Fruit fly (Drosophila melanogaster) whole organism, embryonic: ENCODE results near the gene opa.
A peak's percentile ranks its signal among the peaks of the same experiment; 100 is the strongest.

Source experiments
- Aef1 ChIP-seq: fragments of 200-800 bp; sonication (Bioruptor generic); IDR thresholded peaks from 3 replicates; pipeline ENCODE4 v1.3.6; 2022; ENCODE audit warnings: missing biosample characterization, missing genetic modification characterization
- Bgb ChIP-seq: fragments of 200-800 bp; sonication (Bioruptor generic); IDR thresholded peaks from 2 replicates; pipeline ENCODE4 v1.3.6; 2022; ENCODE audit warnings: missing biosample characterization, missing genetic modification characterization; ENCODE audit not compliant: partially characterized antibody
- CG1233 ChIP-seq: fragments of 200-800 bp; sonication (Bioruptor generic); optimal IDR thresholded peaks from 4 replicates; lab custom pipeline; 2018; ENCODE audit warnings: missing biosample characterization, mild to moderate bottlenecking, missing genetic modification characterization
- CG15479 ChIP-seq: fragments of 200-800 bp; sonication (Bioruptor generic); optimal IDR thresholded peaks from 3 replicates; lab custom pipeline; 2019; ENCODE audit warnings: missing biosample characterization, mild to moderate bottlenecking, missing genetic modification characterization, moderate library complexity
- CG15696 ChIP-seq: fragments of 200-800 bp; sonication (Bioruptor generic); optimal IDR thresholded peaks from 2 replicates; lab custom pipeline; 2019; ENCODE audit warnings: missing biosample characterization, mild to moderate bottlenecking, missing genetic modification characterization, moderate library complexity
- CG16813 ChIP-seq: fragments of 200-800 bp; sonication (Bioruptor generic); IDR thresholded peaks from 3 replicates; pipeline ENCODE4 v1.3.6; 2022; ENCODE audit warnings: missing biosample characterization, missing genetic modification characterization; ENCODE audit not compliant: partially characterized antibody
- CG16815 ChIP-seq: fragments of 200-800 bp; sonication (Bioruptor generic); optimal IDR thresholded peaks from 3 replicates; lab custom pipeline; 2017; ENCODE audit warnings: missing biosample characterization, mild to moderate bottlenecking, missing genetic modification characterization
- CG1832 ChIP-seq: fragments of 200-800 bp; sonication (Bioruptor generic); optimal IDR thresholded peaks from 2 replicates; lab custom pipeline; 2017; ENCODE audit warnings: missing biosample characterization, mild to moderate bottlenecking, missing genetic modification characterization, inconsistent platforms
- CG2199 ChIP-seq: fragments of 200-800 bp; sonication (Bioruptor generic); IDR thresholded peaks from 3 replicates; pipeline ENCODE4 v1.3.6; 2022; ENCODE audit warnings: missing biosample characterization, missing genetic modification characterization
- CG3065 ChIP-seq: fragments of 200-800 bp; sonication (Bioruptor generic); optimal IDR thresholded peaks from 2 replicates; lab custom pipeline; 2016; ENCODE audit warnings: missing biosample characterization, missing genetic modification characterization
- CG3847 ChIP-seq: fragments of 200-800 bp; sonication (Bioruptor generic); IDR thresholded peaks from 2 replicates; pipeline ENCODE4 v1.3.6; 2022; ENCODE audit warnings: missing biosample characterization, missing genetic modification characterization
- CG4328 ChIP-seq: fragments of 200-800 bp; sonication (Bioruptor generic); optimal IDR thresholded peaks from 3 replicates; lab custom pipeline; 2017; ENCODE audit warnings: missing biosample characterization, missing genetic modification reagents, missing genetic modification characterization
- CG7372 ChIP-seq: fragments of 200-800 bp; sonication (Bioruptor generic); IDR thresholded peaks from 2 replicates; pipeline ENCODE4 v1.3.6; 2022; ENCODE audit warnings: missing biosample characterization, missing genetic modification characterization
- CG7928 ChIP-seq: fragments of 200-800 bp; sonication (Bioruptor generic); optimal IDR thresholded peaks from 2 replicates; lab custom pipeline; 2017; ENCODE audit warnings: missing biosample characterization, mild to moderate bottlenecking, missing genetic modification characterization
- CG8478 ChIP-seq: fragments of >200 bp; optimal IDR thresholded peaks from 2 replicates; lab custom pipeline; 2018
- D ChIP-seq, 2 experiments: fragments of 200-800 bp in 1 of 2; fragments of >200 bp in 1 of 2; sonication (Bioruptor generic) in 1 of 2; optimal IDR thresholded peaks; 2 replicates in 1 of 2; 3 replicates in 1 of 2; lab custom pipeline; 2017; ENCODE audit warnings: mild to moderate bottlenecking in 1 of 2, missing biosample characterization in 1 of 2, missing genetic modification characterization in 1 of 2, missing genetic modification reagents in 1 of 2
- Elba2 ChIP-seq: fragments of 200-800 bp; sonication (Bioruptor generic); optimal IDR thresholded peaks from 3 replicates; lab custom pipeline; 2016; ENCODE audit warnings: missing biosample characterization, missing genetic modification characterization
- HLH4C ChIP-seq: fragments of 200-800 bp; sonication (Bioruptor generic); IDR thresholded peaks from 3 replicates; pipeline ENCODE4 v1.3.6; 2022; ENCODE audit warnings: missing biosample characterization, missing genetic modification characterization; ENCODE audit not compliant: partially characterized antibody
- HLHmδ ChIP-seq: fragments of 200-800 bp; sonication (Bioruptor generic); optimal IDR thresholded peaks from 2 replicates; lab custom pipeline; 2018; ENCODE audit warnings: missing biosample characterization, mild to moderate bottlenecking, missing genetic modification characterization, moderate library complexity
- Med ChIP-seq: fragments of 200-800 bp; sonication (Bioruptor generic); peaks from one replicate; lab custom pipeline; 2016; ENCODE audit warnings: missing biosample characterization, missing genetic modification characterization, mild to moderate bottlenecking, inconsistent platforms, moderate library complexity
- Nf-YB ChIP-seq: fragments of 200-800 bp; sonication (Bioruptor generic); optimal IDR thresholded peaks from 3 replicates; lab custom pipeline; 2019; ENCODE audit warnings: missing biosample characterization, mild to moderate bottlenecking, missing genetic modification characterization, moderate library complexity
- Nf-YC ChIP-seq: fragments of 200-800 bp; optimal IDR thresholded peaks from 3 replicates; lab custom pipeline; 2019; ENCODE audit warnings: missing biosample characterization, mild to moderate bottlenecking, missing genetic modification characterization, moderate library complexity
- Poxn ChIP-seq: fragments of 200-800 bp; sonication (Bioruptor generic); IDR thresholded peaks from 2 replicates; pipeline ENCODE4 v1.3.6; 2022; ENCODE audit warnings: missing biosample characterization, missing genetic modification characterization
- Xbp1 ChIP-seq: fragments of 200-800 bp; sonication (Bioruptor generic); optimal IDR thresholded peaks from 3 replicates; lab custom pipeline; 2016; ENCODE audit warnings: missing biosample characterization, mild to moderate bottlenecking, missing genetic modification characterization
- YL-1 ChIP-seq: fragments of 200-800 bp; sonication (Bioruptor generic); optimal IDR thresholded peaks from 3 replicates; lab custom pipeline; 2017; ENCODE audit warnings: missing biosample characterization, mild to moderate bottlenecking, missing genetic modification characterization
- cad ChIP-seq: fragments of >200 bp; optimal IDR thresholded peaks from 2 replicates; lab custom pipeline; 2017; ENCODE audit warnings: missing biosample characterization, missing genetic modification characterization
- cg ChIP-seq: fragments of 200-800 bp; sonication (Bioruptor generic); optimal IDR thresholded peaks from 3 replicates; lab custom pipeline; 2019; ENCODE audit warnings: missing biosample characterization, mild to moderate bottlenecking, missing genetic modification characterization, moderate library complexity
- chif ChIP-seq, 2 experiments: fragments of 200-800 bp; sonication (Bioruptor generic); optimal IDR thresholded peaks; 3 replicates each; lab custom pipeline; 2016; ENCODE audit warnings: missing biosample characterization in 2 of 2, missing genetic modification characterization in 2 of 2
- chinmo ChIP-seq: fragments of 200-800 bp; sonication (Bioruptor generic); IDR thresholded peaks from 4 replicates; pipeline ENCODE4 v1.3.6; 2022; ENCODE audit warnings: missing biosample characterization, missing genetic modification characterization; ENCODE audit not compliant: partially characterized antibody
- chn ChIP-seq: fragments of 200-800 bp; sonication (Bioruptor generic); optimal IDR thresholded peaks from 2 replicates; lab custom pipeline; 2016; ENCODE audit warnings: missing biosample characterization, missing genetic modification characterization
- crol ChIP-seq: fragments of 200-800 bp; sonication (Bioruptor generic); IDR thresholded peaks from 2 replicates; pipeline ENCODE4 v1.3.6; 2022; ENCODE audit warnings: missing biosample characterization, missing genetic modification characterization
- dpn ChIP-seq, 2 experiments: fragments of 200-800 bp; sonication (Bioruptor generic); optimal IDR thresholded peaks; 3 replicates each; lab custom pipeline; 2016; ENCODE audit warnings: missing biosample characterization in 2 of 2, missing genetic modification characterization in 2 of 2
- gcm ChIP-seq: fragments of 200-800 bp; sonication (Bioruptor generic); optimal IDR thresholded peaks from 2 replicates; lab custom pipeline; 2019; ENCODE audit warnings: missing biosample characterization, mild to moderate bottlenecking, missing genetic modification characterization, moderate library complexity
- gsb-n ChIP-seq: fragments of 200-800 bp; sonication (Bioruptor generic); optimal IDR thresholded peaks from 3 replicates; lab custom pipeline; 2018; ENCODE audit warnings: missing biosample characterization, mild to moderate bottlenecking, missing genetic modification characterization
- ham ChIP-seq: fragments of 200-800 bp; sonication (Bioruptor generic); IDR thresholded peaks from 2 replicates; pipeline ENCODE4 v1.3.6; 2022; ENCODE audit warnings: missing biosample characterization, missing genetic modification characterization
- her ChIP-seq: fragments of 200-800 bp; sonication (Bioruptor generic); optimal IDR thresholded peaks from 2 replicates; lab custom pipeline; 2016; ENCODE audit warnings: missing biosample characterization, missing genetic modification characterization
- jing ChIP-seq: fragments of 200-800 bp; sonication (Bioruptor generic); optimal IDR thresholded peaks from 2 replicates; lab custom pipeline; 2018; ENCODE audit warnings: missing biosample characterization, mild to moderate bottlenecking, missing genetic modification characterization
- kni ChIP-seq: fragments of 200-800 bp; sonication (Bioruptor generic); optimal IDR thresholded peaks from 3 replicates; lab custom pipeline; 2017; ENCODE audit warnings: mild to moderate bottlenecking, missing biosample characterization, missing genetic modification reagents, missing genetic modification characterization
- mld ChIP-seq: fragments of 200-800 bp; sonication (Bioruptor generic); IDR thresholded peaks from 3 replicates; pipeline ENCODE4 v1.3.6; 2022; ENCODE audit warnings: missing biosample characterization, missing genetic modification characterization; ENCODE audit not compliant: partially characterized antibody
- nerfin-1 ChIP-seq: fragments of 200-800 bp; sonication (Bioruptor generic); optimal IDR thresholded peaks from 3 replicates; lab custom pipeline; 2019; ENCODE audit warnings: missing biosample characterization, mild to moderate bottlenecking, missing genetic modification characterization, moderate library complexity
- otp ChIP-seq: fragments of 200-800 bp; sonication (Bioruptor generic); IDR thresholded peaks from 3 replicates; pipeline ENCODE4, ENCODE4 v1.3.6; 2022; ENCODE audit warnings: missing biosample characterization, missing genetic modification characterization
- pb ChIP-seq: fragments of 200-800 bp; sonication (Bioruptor generic); optimal IDR thresholded peaks from 3 replicates; lab custom pipeline; 2016; ENCODE audit warnings: missing biosample characterization, missing genetic modification characterization
- pfk ChIP-seq: fragments of 200-800 bp; sonication (Bioruptor generic); optimal IDR thresholded peaks from 2 replicates; lab custom pipeline; 2018; ENCODE audit warnings: missing biosample characterization, mild to moderate bottlenecking, missing genetic modification characterization, moderate library complexity
- prd ChIP-seq, 3 experiments: fragments of >200 bp in 2 of 3; fragments of 200-800 bp in 1 of 3; sonication (Bioruptor generic) in 1 of 3; optimal IDR thresholded peaks in 2 of 3; IDR thresholded peaks in 1 of 3; 2 replicates in 2 of 3; 3 replicates in 1 of 3; pipeline versions ENCODE4 v1.3.6 to Lab custom; 2017 to 2022; ENCODE audit warnings: missing biosample characterization in 1 of 3, missing genetic modification characterization in 1 of 3
- sd ChIP-seq: fragments of 200-800 bp; sonication (Bioruptor generic); optimal IDR thresholded peaks from 3 replicates; lab custom pipeline; 2018; ENCODE audit warnings: missing biosample characterization, mild to moderate bottlenecking, missing genetic modification characterization, moderate library complexity
- shn ChIP-seq: fragments of 200-800 bp; sonication (Bioruptor generic); optimal IDR thresholded peaks from 3 replicates; lab custom pipeline; 2016; ENCODE audit warnings: missing biosample characterization, missing genetic modification characterization
- sqz ChIP-seq: fragments of 200-800 bp; sonication (Bioruptor generic); optimal IDR thresholded peaks from 3 replicates; lab custom pipeline; 2018; ENCODE audit warnings: missing biosample characterization, mild to moderate bottlenecking, missing genetic modification characterization
- ssp ChIP-seq: fragments of 200-800 bp; sonication (Bioruptor generic); IDR thresholded peaks from 2 replicates; pipeline ENCODE4 v1.3.6; 2022; ENCODE audit warnings: missing biosample characterization, missing genetic modification characterization
- stc ChIP-seq: fragments of 200-800 bp; sonication (Bioruptor generic); IDR thresholded peaks from 2 replicates; pipeline ENCODE4 v1.3.6; 2022; ENCODE audit warnings: missing biosample characterization, missing genetic modification characterization
- twi ChIP-seq: fragments of 200-800 bp; optimal IDR thresholded peaks from 2 replicates; lab custom pipeline; 2019; ENCODE audit warnings: missing biosample characterization, mild to moderate bottlenecking, missing genetic modification characterization, moderate library complexity

The opa gene

DNA sequence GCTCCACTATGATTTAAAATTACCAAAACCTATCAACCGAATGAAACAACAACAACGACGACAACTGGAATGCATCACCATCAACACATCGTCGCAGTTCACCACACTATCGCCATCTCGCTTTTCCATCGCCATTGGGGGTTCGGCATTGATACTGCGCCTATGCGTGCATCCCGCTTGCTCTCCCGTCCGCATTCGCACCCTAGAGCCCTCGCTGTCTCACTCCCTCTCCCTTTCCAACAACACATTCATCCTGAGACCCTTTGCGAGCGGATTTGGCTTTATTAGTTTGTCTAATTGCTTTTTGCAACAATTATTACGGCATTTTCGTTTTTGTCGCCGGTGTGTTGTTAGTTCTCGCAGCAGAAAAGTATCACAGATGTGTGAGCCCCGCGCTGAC is 17.3 kb upstream of the opa start (continued):
- TF ChIP-seq D (optimal IDR thresholded peaks at IDR 0.05; lab: Kevin White, UChicago) (peak; percentile 90), D (GFP tag; optimal IDR thresholded peaks at IDR 0.05; lab: Kevin White, UChicago) (no peak), cad (peak; percentile 48), CG4328 (no peak), mld (GFP tag; lab: Robert Waterston, UW) (0 out of 3 replicates have a peak, but pooled peaks have one; percentile 10), cg (peak; percentile 38), CG16813 (peak; percentile 35; the same call in 1 of the 3 replicates), nerfin-1 (tag; lab: Kevin White, UChicago) (peak; percentile 34), CG7372 (GFP tag; lab: Robert Waterston, UW) (no peak), chinmo (peak; percentile 87; the same call in 2 of the 4 replicates), kni (GFP tag; lab: Kevin White, UChicago) (peak; percentile 5), CG8478 (lab: Kevin White, UChicago) (peak; percentile 98), HLH4C (GFP tag; lab: Robert Waterston, UW) (0 out of 3 replicates have a peak, but pooled peaks have one; percentile 28), jing (GFP tag; lab: Kevin White, UChicago) (peak; percentile 74), Bgb (GFP tag; lab: Robert Waterston, UW) (0 out of 2 replicates have a peak, but pooled peaks have one; percentile 34), chif (GFP tag; optimal IDR thresholded peaks at IDR 0.05; lab: Kevin White, UChicago) (peak in 1 of 2 experiments; percentile 42), ham (GFP tag; lab: Robert Waterston, UW) (no peak), Med (GFP tag; lab: Kevin White, UChicago) (peak; percentile 55), HLHmδ (GFP tag; lab: Kevin White, UChicago) (peak; percentile 16), Nf-YB (GFP tag; lab: Kevin White, UChicago) (peak; percentile 99), gsb-n (peak; percentile 16), sd (tag; lab: Kevin White, UChicago) (peak; percentile 77), otp (GFP tag; lab: Robert Waterston, UW) (0 out of 3 replicates have a peak, but pooled peaks have one; percentile 13), chn (GFP tag; lab: Kevin White, UChicago) (peak; percentile 42), crol (GFP tag; lab: Robert Waterston, UW) (peak; percentile 51), CG1832 (peak; percentile 98), ssp (no peak), Nf-YC (tag; lab: Kevin White, UChicago) (peak; percentile 99)

- no peak for TF ChIP-seq dpn (GFP tag; optimal IDR thresholded peaks at IDR 0.05; lab: Kevin White, UChicago)
- no peak for TF ChIP-seq YL-1 (GFP tag; lab: Kevin White, UChicago)
- TF ChIP-seq Elba2: no peak
- TF ChIP-seq shn (GFP tag; lab: Kevin White, UChicago): no peak
- no peak for TF ChIP-seq CG15696
- TF ChIP-seq pfk (GFP tag; lab: Kevin White, UChicago): peak; percentile 62
- TF ChIP-seq Aef1 (GFP tag; lab: Robert Waterston, UW): no peak
- no peak for TF ChIP-seq Poxn (GFP tag; lab: Robert Waterston, UW)
- no peak for TF ChIP-seq stc
- peak; percentile 19 for TF ChIP-seq CG15479 (GFP tag; lab: Kevin White, UChicago)
- TF ChIP-seq CG16815: no peak
- no peak for TF ChIP-seq CG3065 (GFP tag; lab: Kevin White, UChicago)
- no peak for TF ChIP-seq her (GFP tag; lab: Kevin White, UChicago)
- no peak for TF ChIP-seq prd (optimal IDR thresholded peaks at IDR 0.05; lab: Kevin White, UChicago)
- peak; percentile 29; the same call in 1 of the 3 replicates for TF ChIP-seq prd (GFP tag; IDR thresholded peaks at IDR 0.05; lab: Robert Waterston, UW)
- no peak for TF ChIP-seq CG3847 (GFP tag; lab: Robert Waterston, UW)
- TF ChIP-seq pb (GFP tag; lab: Kevin White, UChicago): no peak
- TF ChIP-seq sqz: no peak
- peak; percentile 44 for TF ChIP-seq twi (tag; lab: Kevin White, UChicago)
- 0 out of 3 replicates have a peak, but pooled peaks have one; percentile 19 for TF ChIP-seq CG2199 (GFP tag; lab: Robert Waterston, UW)
- no peak for TF ChIP-seq Xbp1 (GFP tag; lab: Kevin White, UChicago)
- no peak for TF ChIP-seq CG1233 (GFP tag; lab: Kevin White, UChicago)
- TF ChIP-seq CG7928 (GFP tag; lab: Kevin White, UChicago): no peak
- TF ChIP-seq ham (GFP tag; lab: Robert Waterston, UW): no peak
- TF ChIP-seq gcm (GFP tag; lab: Kevin White, UChicago): peak; percentile 46
Observed at dm6 chr3R:4840757-4841156, 11.9 kb upstream of the opa start.
